Fruit fly (Drosophila melanogaster) whole organism, larva: ENCODE measurements around the gene ctrip.

Source experiments
- noc ChIP-seq: fragments of 200-800 bp; sonication (Bioruptor generic); optimal IDR thresholded peaks from 3 replicates; lab custom pipeline; 2019; ENCODE audit warnings: missing biosample characterization, mild to moderate bottlenecking, missing genetic modification characterization, moderate library complexity

The ctrip gene

dm6 chr3R:4797585-4797984 lies 14.3 kb downstream of the ctrip start:
- TF ChIP-seq noc (tag; lab: Kevin White, UChicago), result no peak

dm6 chr3R:4784622-4785021 lies 27.3 kb downstream of the ctrip start, which contains the start of gene Ccdc39:
TSS of gene Ccdc39 (minus strand) at chr3R:4784722.
- TF ChIP-seq noc (tag; lab: Kevin White, UChicago), result no peak

dm6 chr3R:4780721-4781120 lies 31.2 kb downstream of the ctrip start:
- no peak for TF ChIP-seq noc (tag; lab: Kevin White, UChicago)

dm6 chr3R:4780262-4780661 lies 31.6 kb downstream of the ctrip start, which contains the start of gene CG14655:
TSS of gene CG14655 (minus strand) at chr3R:4780302.
- no peak for TF ChIP-seq noc (tag; lab: Kevin White, UChicago)

dm6 chr3R:4775371-4775770 lies 36.5 kb downstream of the ctrip start:
- TF ChIP-seq noc (tag; lab: Kevin White, UChicago), result no peak

- no peak for TF ChIP-seq noc (tag; lab: Kevin White, UChicago)
Observed at dm6 chr3R:4774953-4775352, 36.9 kb downstream of the ctrip start, which contains the start of gene CG44088. TSS of gene CG44088 (minus strand) at chr3R:4775053.

- peak; percentile 38 for TF ChIP-seq noc (tag; lab: Kevin White, UChicago)
Observed at dm6 chr3R:4773097-4773496, 38.8 kb downstream of the ctrip start, which contains the start of gene CG44098. TSS of gene CG44098 (minus strand) at chr3R:4773197.

dm6 chr3R:4771319-4771718 lies 40.6 kb downstream of the ctrip start:
- TF ChIP-seq noc (tag; lab: Kevin White, UChicago), result no peak

- TF ChIP-seq noc (tag; lab: Kevin White, UChicago), result no peak
Observed at dm6 chr3R:4768711-4769239, 43.1 kb downstream of the ctrip start.

- TF ChIP-seq noc (tag; lab: Kevin White, UChicago), result no peak
Observed at dm6 chr3R:4761372-4761771, 50.5 kb downstream of the ctrip start.

dm6 chr3R:4749735-4750134 lies 62.2 kb downstream of the ctrip start, which contains the start of gene atms:
TSS of gene atms (plus strand) at chr3R:4750035.
- no peak for TF ChIP-seq noc (tag; lab: Kevin White, UChicago)

- TF ChIP-seq noc (tag; lab: Kevin White, UChicago), result no peak
Observed at dm6 chr3R:4748888-4749717, 62.8 kb downstream of the ctrip start, which contains the start of gene tacc. TSS of gene tacc (minus strand) at chr3R:4749056.

- TF ChIP-seq noc (tag; lab: Kevin White, UChicago), result no peak
Observed at dm6 chr3R:4747292-4747691, 64.6 kb downstream of the ctrip start.

dm6 chr3R:4746189-4746771 lies 65.6 kb downstream of the ctrip start:
- TF ChIP-seq noc (tag; lab: Kevin White, UChicago), result peak; percentile 19

- no peak for TF ChIP-seq noc (tag; lab: Kevin White, UChicago)
Observed at dm6 chr3R:4745544-4745943, 66.4 kb downstream of the ctrip start.
